Fruit fly (Drosophila melanogaster) whole organism, embryonic: ENCODE measurements around the gene trx.

Experiments used
- Abd-B ChIP-seq: fragments of 200-800 bp; sonication (Bioruptor generic); optimal IDR thresholded peaks from 2 replicates; lab custom pipeline; 2018; ENCODE audit warnings: missing biosample characterization, mild to moderate bottlenecking, missing genetic modification characterization, moderate library complexity
- Atf3 ChIP-seq: fragments of 200-800 bp; sonication (Bioruptor generic); optimal IDR thresholded peaks from 3 replicates; lab custom pipeline; 2016; ENCODE audit warnings: missing biosample characterization, missing genetic modification characterization
- BEAF-32 ChIP-seq: fragments of 200-800 bp; sonication (Bioruptor generic); optimal IDR thresholded peaks from 3 replicates; lab custom pipeline; 2017; ENCODE audit warnings: missing biosample characterization, missing genetic modification characterization, mild to moderate bottlenecking, moderate library complexity, missing genetic modification reagents
- CG10431 ChIP-seq: fragments of 200-800 bp; sonication (Bioruptor generic); optimal IDR thresholded peaks from 3 replicates; lab custom pipeline; 2018; ENCODE audit warnings: missing biosample characterization, mild to moderate bottlenecking, missing genetic modification characterization
- CG13775 ChIP-seq: fragments of 200-800 bp; sonication (Bioruptor generic); optimal IDR thresholded peaks from 3 replicates; lab custom pipeline; 2017; ENCODE audit warnings: missing biosample characterization, mild to moderate bottlenecking, missing genetic modification characterization
- CG14441 ChIP-seq: fragments of 200-800 bp; sonication (Bioruptor generic); IDR thresholded peaks from 2 replicates; pipeline ENCODE4 v1.3.6; 2022; ENCODE audit warnings: missing biosample characterization, missing genetic modification characterization
- CG15011 ChIP-seq: fragments of 200-800 bp; sonication (Bioruptor generic); optimal IDR thresholded peaks from 3 replicates; lab custom pipeline; 2018; ENCODE audit warnings: missing biosample characterization, mild to moderate bottlenecking, missing genetic modification characterization
- CG17328 ChIP-seq: fragments of 200-800 bp; sonication (Bioruptor generic); IDR thresholded peaks from 2 replicates; pipeline ENCODE4 v1.3.6; 2022; ENCODE audit warnings: missing biosample characterization, missing genetic modification characterization
- CG2875 ChIP-seq: fragments of 200-800 bp; sonication (Bioruptor generic); optimal IDR thresholded peaks from 2 replicates; lab custom pipeline; 2017; ENCODE audit warnings: missing biosample characterization, mild to moderate bottlenecking, missing genetic modification characterization, missing genetic modification reagents
- CG31365 ChIP-seq: fragments of 200-800 bp; sonication (Bioruptor generic); optimal IDR thresholded peaks from 2 replicates; lab custom pipeline; 2018; ENCODE audit warnings: missing biosample characterization, mild to moderate bottlenecking, missing genetic modification characterization
- CG32772 ChIP-seq: fragments of 200-800 bp; sonication (Bioruptor generic); IDR thresholded peaks from 2 replicates; pipeline ENCODE4 v1.3.6; 2022; ENCODE audit warnings: missing biosample characterization, missing genetic modification characterization
- CG33557 ChIP-seq: fragments of 200-800 bp; sonication (Bioruptor generic); optimal IDR thresholded peaks from 2 replicates; lab custom pipeline; 2019; ENCODE audit warnings: missing biosample characterization, mild to moderate bottlenecking, missing genetic modification characterization, moderate library complexity
- CG3407 ChIP-seq: fragments of 200-800 bp; sonication (Bioruptor generic); optimal IDR thresholded peaks from 2 replicates; lab custom pipeline; 2018; ENCODE audit warnings: missing biosample characterization, mild to moderate bottlenecking, missing genetic modification characterization
- CG34224 ChIP-seq: fragments of 200-800 bp; sonication (Bioruptor generic); IDR thresholded peaks from 3 replicates; pipeline ENCODE4 v1.3.6; 2022; ENCODE audit warnings: missing biosample characterization, missing genetic modification characterization; ENCODE audit not compliant: partially characterized antibody
- CG4404 ChIP-seq: fragments of 200-800 bp; sonication (Bioruptor generic); IDR thresholded peaks from 2 replicates; pipeline ENCODE4 v1.3.6; 2022; ENCODE audit warnings: missing biosample characterization, missing genetic modification characterization
- CG4707 ChIP-seq: fragments of 200-800 bp; sonication (Bioruptor generic); optimal IDR thresholded peaks from 2 replicates; lab custom pipeline; 2018; ENCODE audit warnings: missing biosample characterization, mild to moderate bottlenecking, missing genetic modification characterization, moderate library complexity
- CG5245 ChIP-seq: fragments of 200-800 bp; sonication (Bioruptor generic); optimal IDR thresholded peaks from 3 replicates; lab custom pipeline; 2016; ENCODE audit warnings: missing biosample characterization, missing genetic modification characterization
- CG5953 ChIP-seq: fragments of 200-800 bp; sonication (Bioruptor generic); IDR thresholded peaks from 2 replicates; pipeline ENCODE4 v1.3.6; 2022; ENCODE audit warnings: missing biosample characterization, missing genetic modification characterization
- CG7271 ChIP-seq: fragments of 200-800 bp; sonication (Bioruptor generic); optimal IDR thresholded peaks from 2 replicates; lab custom pipeline; 2018; ENCODE audit warnings: missing biosample characterization, mild to moderate bottlenecking, missing genetic modification characterization, moderate library complexity
- CG7357 ChIP-seq: fragments of 200-800 bp; sonication (Bioruptor generic); IDR thresholded peaks from 3 replicates; pipeline ENCODE4 v1.3.6; 2022; ENCODE audit warnings: missing biosample characterization, missing genetic modification characterization
- CTCF ChIP-seq: fragments of 200-800 bp; sonication (Bioruptor generic); optimal IDR thresholded peaks from 2 replicates; lab custom pipeline; 2017; ENCODE audit warnings: missing biosample characterization, mild to moderate bottlenecking, missing genetic modification characterization, moderate library complexity
- Dfd ChIP-seq, 2 experiments: fragments of >200 bp; optimal IDR thresholded peaks; 2 replicates each; lab custom pipeline; 2017; ENCODE audit warnings: missing biosample characterization in 2 of 2, missing genetic modification characterization in 2 of 2
- ERR ChIP-seq: fragments of 200-800 bp; sonication (Bioruptor generic); optimal IDR thresholded peaks from 2 replicates; lab custom pipeline; 2016; ENCODE audit warnings: missing biosample characterization, missing genetic modification characterization
- Fer3 ChIP-seq: fragments of 200-800 bp; sonication (Bioruptor generic); optimal IDR thresholded peaks from 2 replicates; lab custom pipeline; 2018; ENCODE audit warnings: missing biosample characterization, mild to moderate bottlenecking, missing genetic modification characterization, moderate library complexity
- HLHmδ ChIP-seq: fragments of 200-800 bp; sonication (Bioruptor generic); optimal IDR thresholded peaks from 2 replicates; lab custom pipeline; 2018; ENCODE audit warnings: missing biosample characterization, mild to moderate bottlenecking, missing genetic modification characterization, moderate library complexity
- Max ChIP-seq: fragments of 200-800 bp; sonication (Bioruptor generic); optimal IDR thresholded peaks from 2 replicates; lab custom pipeline; 2016; ENCODE audit warnings: missing biosample characterization, mild to moderate bottlenecking, missing genetic modification characterization
- Meics ChIP-seq: fragments of 200-800 bp; sonication (Bioruptor generic); optimal IDR thresholded peaks from 2 replicates; lab custom pipeline; 2017; ENCODE audit warnings: missing biosample characterization, mild to moderate bottlenecking, missing genetic modification characterization
- PHDP ChIP-seq: fragments of 200-800 bp; sonication (Bioruptor generic); optimal IDR thresholded peaks from 3 replicates; lab custom pipeline; 2018; ENCODE audit warnings: missing biosample characterization, mild to moderate bottlenecking, missing genetic modification characterization, moderate library complexity
- aop ChIP-seq: fragments of 200-800 bp; sonication (Bioruptor generic); IDR thresholded peaks from 2 replicates; pipeline ENCODE4 v1.3.6; 2022; ENCODE audit warnings: missing biosample characterization, missing genetic modification characterization
- bcd ChIP-seq: fragments of 200-800 bp; sonication (Bioruptor generic); optimal IDR thresholded peaks from 2 replicates; lab custom pipeline; 2017; ENCODE audit warnings: missing biosample characterization, mild to moderate bottlenecking, missing genetic modification characterization
- bigmax ChIP-seq: fragments of 200-800 bp; sonication (Bioruptor generic); optimal IDR thresholded peaks from 2 replicates; lab custom pipeline; 2018; ENCODE audit warnings: missing biosample characterization, mild to moderate bottlenecking, missing genetic modification characterization
- cad ChIP-seq: fragments of >200 bp; optimal IDR thresholded peaks from 2 replicates; lab custom pipeline; 2017; ENCODE audit warnings: missing biosample characterization, missing genetic modification characterization
- chn ChIP-seq: fragments of 200-800 bp; sonication (Bioruptor generic); optimal IDR thresholded peaks from 2 replicates; lab custom pipeline; 2016; ENCODE audit warnings: missing biosample characterization, missing genetic modification characterization
- crp ChIP-seq, 2 experiments: fragments of 200-800 bp; sonication (Bioruptor generic); optimal IDR thresholded peaks; 2 replicates in 1 of 2; 3 replicates in 1 of 2; lab custom pipeline; 2017; ENCODE audit warnings: missing biosample characterization in 2 of 2, missing genetic modification characterization in 2 of 2, mild to moderate bottlenecking in 1 of 2, moderate library complexity in 1 of 2
- cwo ChIP-seq: fragments of 200-800 bp; sonication (Bioruptor generic); optimal IDR thresholded peaks from 3 replicates; lab custom pipeline; 2017; ENCODE audit warnings: missing biosample characterization, missing genetic modification characterization, mild to moderate bottlenecking, moderate library complexity, missing genetic modification reagents
- dm ChIP-seq: fragments of 200-800 bp; sonication (Bioruptor generic); optimal IDR thresholded peaks from 3 replicates; lab custom pipeline; 2016; ENCODE audit warnings: missing biosample characterization, missing genetic modification characterization
- exex ChIP-seq: fragments of 200-800 bp; sonication (Bioruptor generic); optimal IDR thresholded peaks from 4 replicates; lab custom pipeline; 2018; ENCODE audit warnings: missing biosample characterization, mild to moderate bottlenecking, missing genetic modification characterization, moderate library complexity
- gfzf ChIP-seq: fragments of 200-800 bp; sonication (Bioruptor generic); optimal IDR thresholded peaks from 2 replicates; lab custom pipeline; 2016; ENCODE audit warnings: missing biosample characterization, mild to moderate bottlenecking, missing genetic modification characterization, moderate library complexity
- grau ChIP-seq: fragments of 200-800 bp; optimal IDR thresholded peaks from 3 replicates; lab custom pipeline; 2019; ENCODE audit warnings: missing biosample characterization, mild to moderate bottlenecking, missing genetic modification characterization, moderate library complexity
- h ChIP-seq: fragments of >200 bp; optimal IDR thresholded peaks from 2 replicates; lab custom pipeline; 2017
- kah ChIP-seq: fragments of 200-800 bp; sonication (Bioruptor generic); optimal IDR thresholded peaks from 2 replicates; lab custom pipeline; 2018; ENCODE audit warnings: missing biosample characterization, mild to moderate bottlenecking, missing genetic modification characterization
- klu ChIP-seq: fragments of 200-800 bp; sonication (Bioruptor generic); IDR thresholded peaks from 2 replicates; pipeline ENCODE4 v1.3.6; 2022; ENCODE audit warnings: missing biosample characterization, missing genetic modification characterization
- knrl ChIP-seq: fragments of 200-800 bp; sonication (Bioruptor generic); IDR thresholded peaks from 3 replicates; pipeline ENCODE4 v1.3.6; 2022; ENCODE audit warnings: missing biosample characterization, missing genetic modification characterization; ENCODE audit not compliant: partially characterized antibody
- pb ChIP-seq: fragments of 200-800 bp; sonication (Bioruptor generic); optimal IDR thresholded peaks from 3 replicates; lab custom pipeline; 2016; ENCODE audit warnings: missing biosample characterization, missing genetic modification characterization
- pnt ChIP-seq: fragments of 200-800 bp; sonication (Bioruptor generic); optimal IDR thresholded peaks from 3 replicates; lab custom pipeline; 2016; ENCODE audit warnings: missing biosample characterization, missing genetic modification characterization
- ranshi ChIP-seq: fragments of 200-800 bp; sonication (Bioruptor generic); IDR thresholded peaks from 2 replicates; pipeline ENCODE4 v1.3.6; 2022; ENCODE audit warnings: missing biosample characterization, missing genetic modification characterization
- sima ChIP-seq: fragments of 200-800 bp; sonication (Bioruptor generic); optimal IDR thresholded peaks from 2 replicates; lab custom pipeline; 2016; ENCODE audit warnings: missing biosample characterization, missing genetic modification characterization
- sob ChIP-seq: fragments of 200-800 bp; sonication (Bioruptor generic); IDR thresholded peaks from 2 replicates; pipeline ENCODE4 v1.3.6; 2022; ENCODE audit warnings: missing biosample characterization, missing genetic modification characterization
- tgo ChIP-seq: fragments of 200-800 bp; sonication (Bioruptor generic); IDR thresholded peaks from 3 replicates; pipeline ENCODE4 v1.3.6; 2022; ENCODE audit warnings: missing biosample characterization, missing genetic modification characterization
- wdn ChIP-seq: fragments of 200-800 bp; sonication (Bioruptor generic); IDR thresholded peaks from 2 replicates; pipeline ENCODE4 v1.3.6; 2022; ENCODE audit warnings: missing biosample characterization, missing genetic modification characterization
- zf30C ChIP-seq: fragments of 200-800 bp; sonication (Bioruptor generic); optimal IDR thresholded peaks from 3 replicates; lab custom pipeline; 2018; ENCODE audit warnings: missing biosample characterization, mild to moderate bottlenecking, missing genetic modification characterization

trx gene

dm6 chr3R:14278523-14279303, 8.0 kb downstream of the trx start:
- no peak for TF ChIP-seq grau (tag; lab: Kevin White, UChicago)
- no peak for TF ChIP-seq chn (GFP tag; lab: Kevin White, UChicago)
- no peak for TF ChIP-seq CG31365 (tag; lab: Kevin White, UChicago)
- 0 out of 2 replicates have a peak, but pooled peaks have one; percentile 10 for TF ChIP-seq CG4404 (GFP tag; lab: Robert Waterston, UW)
- TF ChIP-seq h (lab: Kevin White, UChicago): no peak
- no peak for TF ChIP-seq knrl
- TF ChIP-seq Atf3 (GFP tag; lab: Kevin White, UChicago): no peak
- no peak for TF ChIP-seq ERR (GFP tag; lab: Kevin White, UChicago)
- TF ChIP-seq sima: no peak
- no peak for TF ChIP-seq Fer3 (tag; lab: Kevin White, UChicago)
- no peak for TF ChIP-seq Max
- no peak for TF ChIP-seq CTCF
- 0 out of 2 replicates have a peak, but pooled peaks have one; percentile 43 for TF ChIP-seq sob (GFP tag; lab: Robert Waterston, UW)
- TF ChIP-seq CG5953 (GFP tag; lab: Robert Waterston, UW): no peak
- TF ChIP-seq klu (GFP tag; lab: Robert Waterston, UW): no peak
- no peak for TF ChIP-seq Abd-B
- TF ChIP-seq bcd (GFP tag; lab: Kevin White, UChicago): no peak
- TF ChIP-seq dm: no peak
- TF ChIP-seq BEAF-32 (GFP tag; lab: Kevin White, UChicago): no peak
- no peak for TF ChIP-seq CG13775 (GFP tag; lab: Kevin White, UChicago)
- no peak for TF ChIP-seq crp (GFP tag; optimal IDR thresholded peaks at IDR 0.05; lab: Kevin White, UChicago)
- no peak for TF ChIP-seq wdn (GFP tag; lab: Robert Waterston, UW)
- TF ChIP-seq CG7357 (GFP tag; lab: Robert Waterston, UW): no peak
- TF ChIP-seq gfzf (GFP tag; lab: Kevin White, UChicago): no peak
- no peak for TF ChIP-seq cwo (GFP tag; lab: Kevin White, UChicago)
- TF ChIP-seq CG32772 (GFP tag; lab: Robert Waterston, UW): peak; percentile 81
- no peak for TF ChIP-seq zf30C
- TF ChIP-seq CG14441 (GFP tag; lab: Robert Waterston, UW): no peak
- no peak for TF ChIP-seq CG4707 (GFP tag; lab: Kevin White, UChicago)
- no peak for TF ChIP-seq Meics (GFP tag; lab: Kevin White, UChicago)
- TF ChIP-seq Dfd (GFP tag; optimal IDR thresholded peaks at IDR 0.05; lab: Kevin White, UChicago): no peak
- peak; percentile 13 for TF ChIP-seq PHDP (tag; lab: Kevin White, UChicago)
- TF ChIP-seq CG7271 (tag; lab: Kevin White, UChicago): no peak
- TF ChIP-seq exex (tag; lab: Kevin White, UChicago): no peak
- TF ChIP-seq CG15011: no peak
- no peak for TF ChIP-seq ranshi (GFP tag; lab: Robert Waterston, UW)
- peak; percentile 1 for TF ChIP-seq kah
- TF ChIP-seq tgo (GFP tag; lab: Robert Waterston, UW): no peak
- no peak for TF ChIP-seq bigmax
- no peak for TF ChIP-seq CG2875
- no peak for TF ChIP-seq pnt (GFP tag; lab: Kevin White, UChicago)
- no peak for TF ChIP-seq CG5245
- no peak for TF ChIP-seq aop (GFP tag; lab: Robert Waterston, UW)
- TF ChIP-seq CG10431 (GFP tag; lab: Kevin White, UChicago): no peak
- peak; percentile 8 for TF ChIP-seq HLHmδ (GFP tag; lab: Kevin White, UChicago)
- TF ChIP-seq CG17328: no peak
- peak; percentile 83 for TF ChIP-seq cad (GFP tag; lab: Kevin White, UChicago)
- TF ChIP-seq CG3407 (GFP tag; lab: Kevin White, UChicago): no peak
- TF ChIP-seq pb (GFP tag; lab: Kevin White, UChicago): no peak
- no peak for TF ChIP-seq CG34224 (GFP tag; lab: Robert Waterston, UW)
- TF ChIP-seq CG33557 (GFP tag; lab: Kevin White, UChicago): no peak
